Fruit fly (Drosophila melanogaster): ENCODE data around the gene sstn.

The sstn gene

dm6 chr3L:15094589-15095288 lies at the start of gene sstn, which contains the start of the genes Plp and GlyRS:
Gene sstn (minus strand): TSS chr3L:15094719.
Gene Plp (minus strand): TSS chr3L:15094724.
Gene GlyRS (plus strand): TSS chr3L:15095142.
- TF ChIP-seq D19B (GFP tag; optimal IDR thresholded peaks at IDR 0.05) (no peak), CG9609 (GFP tag; optimal IDR thresholded peaks at IDR 0.05) (no peak), zfh1 (GFP tag; IDR thresholded peaks at IDR 0.05) (no peak), fd3F (GFP tag; optimal IDR thresholded peaks at IDR 0.05) (no peak), bcd (GFP tag; optimal IDR thresholded peaks at IDR 0.05) (peak; percentile 52), CG43689 (GFP tag; IDR thresholded peaks at IDR 0.05) (no peak), maf-S (GFP tag; optimal IDR thresholded peaks at IDR 0.05) (no peak), CG2199 (GFP tag; IDR thresholded peaks at IDR 0.05) (no peak), CG13624 (GFP tag; optimal IDR thresholded peaks at IDR 0.05) (no peak), zen2 (GFP tag; IDR thresholded peaks at IDR 0.05; ENCODE audit: partially characterized antibody) (no peak), ERR (GFP tag; optimal IDR thresholded peaks at IDR 0.05) (no peak), crc (GFP tag; optimal IDR thresholded peaks at IDR 0.05) (no peak), tin (GFP tag; optimal IDR thresholded peaks at IDR 0.05) (peak; percentile 5), Stat92E (GFP tag; optimal IDR thresholded peaks at IDR 0.05) (no peak), Dip3 (GFP tag; optimal IDR thresholded peaks at IDR 0.05) (no peak), TFAM (GFP tag; optimal IDR thresholded peaks at IDR 0.05) (no peak), ara (GFP tag; IDR thresholded peaks at IDR 0.05) (no peak), sc (optimal IDR thresholded peaks at IDR 0.05) (no peak), sc (GFP tag; optimal IDR thresholded peaks at IDR 0.05) (peak; percentile 26), Adf1 (GFP tag; IDR thresholded peaks at IDR 0.05) (peak; percentile 13; the same call in 1 of the 2 replicates), en (GFP tag; optimal IDR thresholded peaks at IDR 0.05) (no peak), CG7372 (GFP tag; IDR thresholded peaks at IDR 0.05) (no peak), CG3281 (GFP tag; optimal IDR thresholded peaks at IDR 0.05) (peak; percentile 39), CG11093 (GFP tag; IDR thresholded peaks at IDR 0.05) (no peak), Dref (GFP tag; IDR thresholded peaks at IDR 0.05) (peak; percentile 71), Hr78 (GFP tag; optimal IDR thresholded peaks at IDR 0.05) (no peak), Eip74EF (GFP tag; optimal IDR thresholded peaks at IDR 0.05) (no peak), dimm (GFP tag; IDR thresholded peaks at IDR 0.05) (no peak), CG10654 (GFP tag; optimal IDR thresholded peaks at IDR 0.05) (peak; percentile 29), esg (GFP tag; conservative IDR thresholded peaks at IDR 0.05) (no peak), dpn (GFP tag; optimal IDR thresholded peaks at IDR 0.05) (peak in 1 of 2 experiments; percentile 39), CG4854 (GFP tag; optimal IDR thresholded peaks at IDR 0.05) (no peak), prd (optimal IDR thresholded peaks at IDR 0.05) (no peak), prd (GFP tag; IDR thresholded peaks at IDR 0.05) (no peak), CG42726 (GFP tag; IDR thresholded peaks at IDR 0.05; ENCODE audit: partially characterized antibody) (no peak), CoRest (tag; optimal IDR thresholded peaks at IDR 0.05) (peak; percentile 67), CG14441 (GFP tag; IDR thresholded peaks at IDR 0.05) (no peak), hkb (optimal IDR thresholded peaks at IDR 0.05) (no peak), hkb (GFP tag; IDR thresholded peaks at IDR 0.05) (no peak), chinmo (GFP tag; IDR thresholded peaks at IDR 0.05; ENCODE audit: partially characterized antibody) (peak; percentile 83; the same call in 1 of the 4 replicates), disco-r (GFP tag; optimal IDR thresholded peaks at IDR 0.05) (no peak), CG6689 (GFP tag; IDR thresholded peaks at IDR 0.05) (no peak), CG8765 (GFP tag; IDR thresholded peaks at IDR 0.05) (no peak), ken (GFP tag; IDR thresholded peaks at IDR 0.05) (no peak), YL-1 (GFP tag; optimal IDR thresholded peaks at IDR 0.05) (peak; percentile 42), pfk (GFP tag; optimal IDR thresholded peaks at IDR 0.05) (no peak), Atf6 (GFP tag; IDR thresholded peaks at IDR 0.05) (no peak), seq (GFP tag; IDR thresholded peaks at IDR 0.05) (no peak), CG6765 (GFP tag; optimal IDR thresholded peaks at IDR 0.05) (no peak), sug (tag; optimal IDR thresholded peaks at IDR 0.05) (peak; percentile 57), CG2712 (tag; optimal IDR thresholded peaks at IDR 0.05) (peak; percentile 72)
